Fruit fly (Drosophila melanogaster): Measurements from ENCODE around the gene CG2100.
A peak's percentile ranks its signal among the peaks of the same experiment; 100 is the strongest.

The CG2100 gene

dm6 chr3R:5691042-5691441 is 45.1 kb downstream of the CG2100 start:
- TF ChIP-seq fd102C (GFP tag; optimal IDR thresholded peaks at IDR 0.05) (no peak), pita (GFP tag; optimal IDR thresholded peaks at IDR 0.05) (no peak), vfl (GFP tag; optimal IDR thresholded peaks at IDR 0.05) (no peak), BtbVII (GFP tag; optimal IDR thresholded peaks at IDR 0.05) (no peak), wor (GFP tag; IDR thresholded peaks at IDR 0.05) (no peak), Vsx1 (GFP tag; optimal IDR thresholded peaks at IDR 0.05) (no peak), CG11696 (GFP tag; IDR thresholded peaks at IDR 0.05) (no peak), repo (GFP tag; optimal IDR thresholded peaks at IDR 0.05) (no peak), Hand (GFP tag; optimal IDR thresholded peaks at IDR 0.05) (no peak), tin (GFP tag; optimal IDR thresholded peaks at IDR 0.05) (no peak), sens (GFP tag) (no peak), CG8765 (GFP tag; IDR thresholded peaks at IDR 0.05) (no peak), Deaf1 (tag; optimal IDR thresholded peaks at IDR 0.05) (peak; percentile 9), ap (GFP tag; IDR thresholded peaks at IDR 0.05) (no peak), cato (GFP tag; optimal IDR thresholded peaks at IDR 0.05; ENCODE audit: borderline replicate concordance) (no peak), Hey (tag; optimal IDR thresholded peaks at IDR 0.05) (peak; percentile 22), bbx (GFP tag; IDR thresholded peaks at IDR 0.05; ENCODE audit: partially characterized antibody) (no peak), CG5245 (GFP tag; optimal IDR thresholded peaks at IDR 0.05) (no peak), CG10431 (GFP tag; optimal IDR thresholded peaks at IDR 0.05) (no peak), Lhr (GFP tag; optimal IDR thresholded peaks at IDR 0.05) (no peak), CG13894 (tag; optimal IDR thresholded peaks at IDR 0.05) (peak; percentile 15), pan (optimal IDR thresholded peaks at IDR 0.05) (no peak), pan (GFP tag; optimal IDR thresholded peaks at IDR 0.05 in 1 of 2, IDR thresholded peaks at IDR 0.05 in 1 of 2) (no peak), lmd (GFP tag; IDR thresholded peaks at IDR 0.05) (no peak), CG14667 (GFP tag; IDR thresholded peaks at IDR 0.05) (no peak), onecut (GFP tag; IDR thresholded peaks at IDR 0.05) (peak; percentile 94), gce (GFP tag; IDR thresholded peaks at IDR 0.05) (no peak), Ravus (GFP tag; IDR thresholded peaks at IDR 0.05) (no peak), sisA (GFP tag; IDR thresholded peaks at IDR 0.05) (no peak), CG18599 (GFP tag; optimal IDR thresholded peaks at IDR 0.05) (peak; percentile 11), cwo (GFP tag; optimal IDR thresholded peaks at IDR 0.05) (no peak), Hr3 (GFP tag; optimal IDR thresholded peaks at IDR 0.05) (no peak), sc (optimal IDR thresholded peaks at IDR 0.05) (no peak), sc (GFP tag; optimal IDR thresholded peaks at IDR 0.05) (no peak), abd-A (tag; optimal IDR thresholded peaks at IDR 0.05) (peak; percentile 42), CG9932 (GFP tag; IDR thresholded peaks at IDR 0.05) (no peak), peb (GFP tag; IDR thresholded peaks at IDR 0.05) (no peak), Hmx (GFP tag; optimal IDR thresholded peaks at IDR 0.05) (no peak), CG6654 (GFP tag; optimal IDR thresholded peaks at IDR 0.05) (no peak), prd (optimal IDR thresholded peaks at IDR 0.05) (no peak), prd (GFP tag; IDR thresholded peaks at IDR 0.05) (no peak), Mrtf (GFP tag; IDR thresholded peaks at IDR 0.05) (no peak), Ssrp (tag; optimal IDR thresholded peaks at IDR 0.05) (no peak), twi (tag; optimal IDR thresholded peaks at IDR 0.05) (no peak), jing (GFP tag; optimal IDR thresholded peaks at IDR 0.05) (no peak), Med (GFP tag) (peak; percentile 45), CG15696 (tag; optimal IDR thresholded peaks at IDR 0.05) (no peak), CG7745 (tag; optimal IDR thresholded peaks at IDR 0.05) (no peak), CG4707 (GFP tag; optimal IDR thresholded peaks at IDR 0.05) (no peak), Atf3 (GFP tag; optimal IDR thresholded peaks at IDR 0.05) (no peak), Lpt (GFP tag; optimal IDR thresholded peaks at IDR 0.05) (no peak), CG2678 (tag; optimal IDR thresholded peaks at IDR 0.05) (no peak), vnd (GFP tag; IDR thresholded peaks at IDR 0.05; ENCODE audit: partially characterized antibody) (no peak)

Measured in whole organism, embryonic.